Worm (Caenorhabditis elegans) whole organism, young adult: ENCODE data around the gene F41C3.2.
A peak's percentile ranks its signal among the peaks of the same experiment; 100 is the strongest.

Source experiments
- B0336.3 ChIP-seq: fragments of 200-800 bp; sonication (Bioruptor generic); IDR thresholded peaks from 2 replicates; pipeline ENCODE4 v1.3.6; 2022; ENCODE audit warnings: missing genetic modification characterization, missing compliant biosample characterization
- F23B12.7 ChIP-seq: sonication (generic microtip); optimal IDR thresholded peaks from 2 replicates; lab custom pipeline; 2017; ENCODE audit warnings: missing genetic modification characterization, mild to moderate bottlenecking, missing compliant biosample characterization, antibody characterized with exemption, moderate library complexity; ENCODE audit not compliant: insufficient read depth
- F37B4.10 ChIP-seq: fragments of 200-800 bp; sonication (Bioruptor generic); IDR thresholded peaks from 2 replicates; pipeline ENCODE4 v1.3.6; 2022; ENCODE audit warnings: missing genetic modification characterization, missing compliant biosample characterization
- F49E8.2 ChIP-seq: sonication (generic microtip); optimal IDR thresholded peaks from 3 replicates; lab custom pipeline; 2017; ENCODE audit warnings: missing genetic modification characterization, mild to moderate bottlenecking, missing compliant biosample characterization, antibody characterized with exemption, moderate library complexity; ENCODE audit not compliant: insufficient read depth
- F57C9.4 ChIP-seq: sonication (generic microtip); optimal IDR thresholded peaks from 2 replicates; lab custom pipeline; 2017; ENCODE audit warnings: mild to moderate bottlenecking, missing genetic modification characterization, missing compliant biosample characterization
- K11D2.4 ChIP-seq: fragments of 200-800 bp; sonication (Bioruptor generic); IDR thresholded peaks from 2 replicates; pipeline ENCODE4 v1.3.6; 2022; ENCODE audit warnings: missing genetic modification reagents, missing genetic modification characterization, missing compliant biosample characterization
- Y53F4B.3 ChIP-seq: fragments of 200-800 bp; sonication (Bioruptor generic); IDR thresholded peaks from 2 replicates; pipeline ENCODE4 v1.3.6; 2022; ENCODE audit warnings: missing genetic modification reagents, missing genetic modification characterization, missing compliant biosample characterization
- Y56A3A.18 ChIP-seq: fragments of 200-800 bp; sonication (Bioruptor generic); IDR thresholded peaks from 2 replicates; pipeline ENCODE4 v1.3.6; 2022; ENCODE audit warnings: missing genetic modification reagents, missing genetic modification characterization, missing compliant biosample characterization
- ZK185.1 ChIP-seq: sonication (generic microtip); optimal IDR thresholded peaks from 2 replicates; lab custom pipeline; 2016; ENCODE audit warnings: mild to moderate bottlenecking, missing genetic modification characterization, missing compliant biosample characterization; ENCODE audit not compliant: poor library complexity, severe bottlenecking
- ama-1 ChIP-seq, 3 experiments: fragments of 150-350 bp in 1 of 3; sonication (generic microtip) in 2 of 3; optimal IDR thresholded peaks; 2 replicates each; lab custom pipeline; 2014 to 2018; ENCODE audit warnings: missing biosample characterization in 2 of 3, missing genetic modification characterization in 2 of 3, missing genetic modification reagents in 2 of 3
- aptf-3 ChIP-seq: fragments of 200-800 bp; sonication (Bioruptor generic); IDR thresholded peaks from 2 replicates; pipeline ENCODE4 v1.3.6; 2022; ENCODE audit warnings: missing genetic modification characterization, missing compliant biosample characterization
- attf-3 ChIP-seq: fragments of 200-800 bp; sonication (Bioruptor generic); conservative IDR thresholded peaks from 2 replicates; pipeline ENCODE4 v1.3.6; 2022; ENCODE audit warnings: missing genetic modification reagents, missing genetic modification characterization, missing compliant biosample characterization
- ceh-79 ChIP-seq: sonication (generic microtip); optimal IDR thresholded peaks from 2 replicates; lab custom pipeline; 2017; ENCODE audit warnings: mild to moderate bottlenecking, missing genetic modification characterization, missing compliant biosample characterization
- dpl-1 ChIP-seq: fragments of 150-350 bp; optimal IDR thresholded peaks from 2 replicates; lab custom pipeline; 2014; ENCODE audit warnings: missing biosample characterization, missing genetic modification reagents, missing genetic modification characterization
- egl-18 ChIP-seq: fragments of 200-800 bp; sonication (Bioruptor generic); IDR thresholded peaks from 2 replicates; pipeline ENCODE4 v1.3.6; 2022; ENCODE audit warnings: missing genetic modification reagents, missing genetic modification characterization, missing compliant biosample characterization
- ets-4 ChIP-seq: fragments of 200-800 bp; sonication (Bioruptor generic); optimal IDR thresholded peaks from 2 replicates; lab custom pipeline; 2018; ENCODE audit warnings: mild to moderate bottlenecking, missing genetic modification characterization, missing compliant biosample characterization
- gei-17 ChIP-seq: fragments of 200-800 bp; sonication (Bioruptor generic); optimal IDR thresholded peaks from 2 replicates; lab custom pipeline; 2018; ENCODE audit warnings: mild to moderate bottlenecking, missing genetic modification characterization, missing compliant biosample characterization
- let-607 ChIP-seq, 2 experiments: fragments of 200-800 bp in 1 of 2; sonication (Bioruptor generic) in 1 of 2; sonication (generic microtip) in 1 of 2; optimal IDR thresholded peaks; 2 replicates each; lab custom pipeline; 2016 to 2018; ENCODE audit warnings: mild to moderate bottlenecking in 2 of 2, missing compliant biosample characterization in 2 of 2, missing genetic modification characterization in 2 of 2, moderate library complexity in 2 of 2, missing genotype in 1 of 2
- lin-26 ChIP-seq: fragments of 200-800 bp; sonication (Bioruptor generic); IDR thresholded peaks from 2 replicates; pipeline ENCODE4 v1.3.6; 2022; ENCODE audit warnings: missing genetic modification reagents, missing genetic modification characterization, missing compliant biosample characterization
- lin-54 ChIP-seq: fragments of 200-800 bp; sonication (Bioruptor generic); optimal IDR thresholded peaks from 2 replicates; lab custom pipeline; 2018; ENCODE audit warnings: mild to moderate bottlenecking, missing genetic modification characterization, missing compliant biosample characterization
- lsl-1 ChIP-seq: fragments of 200-800 bp; sonication (Bioruptor generic); optimal IDR thresholded peaks from 2 replicates; lab custom pipeline; 2018; ENCODE audit warnings: mild to moderate bottlenecking, missing genetic modification characterization, moderate library complexity, missing compliant biosample characterization
- madf-6 ChIP-seq: fragments of 200-800 bp; sonication (Bioruptor generic); IDR thresholded peaks from 2 replicates; pipeline ENCODE4 v1.3.6; 2022; ENCODE audit warnings: missing genetic modification reagents, missing genetic modification characterization, missing compliant biosample characterization
- mel-28 ChIP-seq: sonication (generic microtip); optimal IDR thresholded peaks from 2 replicates; lab custom pipeline; 2016; ENCODE audit warnings: borderline replicate concordance, mild to moderate bottlenecking, missing genetic modification characterization, missing compliant biosample characterization
- nfya-2 ChIP-seq: fragments of 200-800 bp; sonication (Bioruptor generic); IDR thresholded peaks from 2 replicates; pipeline ENCODE4 v1.3.6; 2022; ENCODE audit warnings: missing genetic modification reagents, missing genetic modification characterization, missing compliant biosample characterization
- nhr-120 ChIP-seq: fragments of 200-800 bp; sonication (Bioruptor generic); IDR thresholded peaks from 2 replicates; pipeline ENCODE4 v1.3.6; 2022; ENCODE audit warnings: missing genetic modification characterization, missing compliant biosample characterization
- pbrm-1 ChIP-seq: fragments of 200-800 bp; sonication (Bioruptor generic); IDR thresholded peaks from 2 replicates; pipeline ENCODE4 v1.3.6; 2022; ENCODE audit warnings: missing genetic modification reagents, missing genetic modification characterization, missing compliant biosample characterization
- pha-4 ChIP-seq: fragments of 150-350 bp; sonication (generic microtip); optimal IDR thresholded peaks from 2 replicates; lab custom pipeline; 2014; ENCODE audit warnings: missing biosample characterization, missing genetic modification reagents, missing genetic modification characterization
- repo-1 ChIP-seq: sonication (generic microtip); optimal IDR thresholded peaks from 2 replicates; lab custom pipeline; 2017; ENCODE audit warnings: mild to moderate bottlenecking, missing genetic modification characterization, missing compliant biosample characterization
- rpc-1 ChIP-seq, 2 experiments: fragments of 150-350 bp in 1 of 2; sonication (generic microtip) in 1 of 2; optimal IDR thresholded peaks; 2 replicates each; lab custom pipeline; 2014 to 2018; ENCODE audit warnings: missing biosample characterization in 1 of 2, missing genetic modification characterization in 1 of 2, missing genetic modification reagents in 1 of 2, missing genotype in 1 of 2
- snpc-1.3 ChIP-seq: sonication (generic microtip); optimal IDR thresholded peaks from 2 replicates; lab custom pipeline; 2017; ENCODE audit warnings: missing genetic modification characterization, mild to moderate bottlenecking, missing compliant biosample characterization, antibody characterized with exemption, moderate library complexity, missing genotype, missing genetic modification reagents; ENCODE audit not compliant: insufficient read depth
- zfh-2 ChIP-seq: fragments of 200-800 bp; sonication (Bioruptor generic); conservative IDR thresholded peaks from 2 replicates; pipeline ENCODE4 v1.3.6; 2022; ENCODE audit warnings: missing genetic modification reagents, missing genetic modification characterization, missing compliant biosample characterization
- ztf-28 ChIP-seq: fragments of 200-800 bp; sonication (Bioruptor generic); IDR thresholded peaks from 2 replicates; pipeline ENCODE4 v1.3.6; 2022; ENCODE audit warnings: missing genetic modification reagents, missing genetic modification characterization, missing compliant biosample characterization
- ztf-6 ChIP-seq: fragments of 200-800 bp; sonication (Bioruptor generic); IDR thresholded peaks from 2 replicates; pipeline ENCODE4 v1.3.6; 2022; ENCODE audit warnings: missing genetic modification reagents, missing genetic modification characterization, missing compliant biosample characterization

Gene F41C3.2

ce11 chrII:4755654-4756053 is 5.9 kb downstream of the F41C3.2 start:
- TF ChIP-seq attf-3 (GFP tag; lab: Robert Waterston, UW) (peak; percentile 74), lsl-1 (GFP tag; lab: Kevin White, UChicago) (peak; percentile 6), lin-26 (GFP tag; lab: Robert Waterston, UW) (no peak)
- TF ChIP-seq, all 124 proteins: peak for 2

- no peak for TF ChIP-seq snpc-1.3 (tag; lab: Kevin White, UChicago)
- TF ChIP-seq rpc-1 (optimal IDR thresholded peaks at IDR 0.05; lab: Kevin White, UChicago), result no peak
- TF ChIP-seq rpc-1 (tag; optimal IDR thresholded peaks at IDR 0.05; lab: Kevin White, UChicago), result no peak
Observed at ce11 chrII:4756751-4757150, 7.0 kb downstream of the F41C3.2 start, which contains the start of gene C27D9.2. TSS of gene C27D9.2 (minus strand) at chrII:4756851.

- TF ChIP-seq F23B12.7 (tag; lab: Kevin White, UChicago) (no peak), ztf-28 (GFP tag; lab: Robert Waterston, UW) (no peak), ztf-6 (GFP tag; lab: Robert Waterston, UW) (no peak), Y53F4B.3 (no peak), repo-1 (tag; lab: Kevin White, UChicago) (no peak), ama-1 (optimal IDR thresholded peaks at IDR 0.05; lab: Kevin White, UChicago) (no peak), ama-1 (GFP tag; optimal IDR thresholded peaks at IDR 0.05; lab: Kevin White, UChicago) (no peak), K11D2.4 (GFP tag; lab: Robert Waterston, UW) (no peak), lsl-1 (GFP tag; lab: Kevin White, UChicago) (no peak), F57C9.4 (tag; lab: Kevin White, UChicago) (no peak), Y56A3A.18 (GFP tag; lab: Robert Waterston, UW) (no peak), F37B4.10 (no peak), ets-4 (GFP tag; lab: Kevin White, UChicago) (no peak), aptf-3 (GFP tag; lab: Robert Waterston, UW) (no peak), ceh-79 (tag; lab: Kevin White, UChicago) (no peak)
Observed at ce11 chrII:4758462-4758861, 8.7 kb downstream of the F41C3.2 start, which contains the start of gene F26G1.3. TSS of gene F26G1.3 (plus strand) at chrII:4758762.

- TF ChIP-seq Y53F4B.3 (no peak), mel-28 (no peak), F23B12.7 (tag; lab: Kevin White, UChicago) (no peak), egl-18 (GFP tag; lab: Robert Waterston, UW) (no peak), rpc-1 (optimal IDR thresholded peaks at IDR 0.05; lab: Kevin White, UChicago) (no peak), rpc-1 (tag; optimal IDR thresholded peaks at IDR 0.05; lab: Kevin White, UChicago) (no peak), let-607 (tag; optimal IDR thresholded peaks at IDR 0.05; lab: Kevin White, UChicago) (no peak), madf-6 (GFP tag; lab: Robert Waterston, UW) (no peak), pha-4 (no peak), F49E8.2 (no peak), Y56A3A.18 (GFP tag; lab: Robert Waterston, UW) (no peak), zfh-2 (GFP tag; lab: Robert Waterston, UW) (no peak), lin-54 (GFP tag; lab: Kevin White, UChicago) (no peak), dpl-1 (GFP tag; lab: Kevin White, UChicago) (no peak), nhr-120 (no peak), B0336.3 (no peak), aptf-3 (GFP tag; lab: Robert Waterston, UW) (no peak), ZK185.1 (no peak), pbrm-1 (GFP tag; lab: Robert Waterston, UW) (no peak), nfya-2 (GFP tag; lab: Robert Waterston, UW) (no peak), gei-17 (GFP tag; lab: Kevin White, UChicago) (no peak)
- TF ChIP-seq, all 124 proteins: peak for 0
Observed at ce11 chrII:4759835-4760234, 10.1 kb downstream of the F41C3.2 start.
